Worm (Caenorhabditis elegans) whole organism, young adult: ENCODE results near the gene ZK809.5.
A peak's percentile ranks its signal among the peaks of the same experiment; 100 is the strongest.

Experiments
- B0019.2 ChIP-seq: fragments of 200-800 bp; sonication (Bioruptor generic); conservative IDR thresholded peaks from 2 replicates; pipeline ENCODE4 v1.3.6; 2022; ENCODE audit warnings: missing genetic modification reagents, missing genetic modification characterization, missing compliant biosample characterization
- B0336.3 ChIP-seq: fragments of 200-800 bp; sonication (Bioruptor generic); IDR thresholded peaks from 2 replicates; pipeline ENCODE4 v1.3.6; 2022; ENCODE audit warnings: missing genetic modification characterization, missing compliant biosample characterization
- D2030.7 ChIP-seq: fragments of 200-800 bp; sonication (Bioruptor generic); IDR thresholded peaks from 2 replicates; pipeline ENCODE4 v1.3.6; 2022; ENCODE audit warnings: missing genetic modification reagents, missing genetic modification characterization, missing compliant biosample characterization
- F33H1.4 ChIP-seq: fragments of 200-800 bp; sonication (Bioruptor generic); IDR thresholded peaks from 2 replicates; pipeline ENCODE4 v1.3.6; 2022; ENCODE audit warnings: missing genetic modification reagents, missing genetic modification characterization, missing compliant biosample characterization
- F49E8.2 ChIP-seq: sonication (generic microtip); optimal IDR thresholded peaks from 3 replicates; lab custom pipeline; 2017; ENCODE audit warnings: missing genetic modification characterization, mild to moderate bottlenecking, missing compliant biosample characterization, antibody characterized with exemption, moderate library complexity; ENCODE audit not compliant: insufficient read depth
- K11D2.4 ChIP-seq: fragments of 200-800 bp; sonication (Bioruptor generic); IDR thresholded peaks from 2 replicates; pipeline ENCODE4 v1.3.6; 2022; ENCODE audit warnings: missing genetic modification reagents, missing genetic modification characterization, missing compliant biosample characterization
- ama-1 ChIP-seq, 3 experiments: fragments of 150-350 bp in 1 of 3; sonication (generic microtip) in 2 of 3; optimal IDR thresholded peaks; 2 replicates each; lab custom pipeline; 2014 to 2018; ENCODE audit warnings: missing biosample characterization in 2 of 3, missing genetic modification characterization in 2 of 3, missing genetic modification reagents in 2 of 3
- aptf-2 ChIP-seq: fragments of 200-800 bp; sonication (Bioruptor generic); conservative IDR thresholded peaks from 2 replicates; pipeline ENCODE4 v1.3.6; 2022; ENCODE audit warnings: missing genetic modification reagents, missing genetic modification characterization, missing compliant biosample characterization
- attf-3 ChIP-seq: fragments of 200-800 bp; sonication (Bioruptor generic); conservative IDR thresholded peaks from 2 replicates; pipeline ENCODE4 v1.3.6; 2022; ENCODE audit warnings: missing genetic modification reagents, missing genetic modification characterization, missing compliant biosample characterization
- attf-5 ChIP-seq: fragments of 200-800 bp; sonication (Bioruptor generic); optimal IDR thresholded peaks from 2 replicates; lab custom pipeline; 2018; ENCODE audit warnings: mild to moderate bottlenecking, missing genetic modification characterization, missing compliant biosample characterization
- bed-1 ChIP-seq: fragments of 200-800 bp; sonication (Bioruptor generic); IDR thresholded peaks from 2 replicates; pipeline ENCODE4 v1.3.6; 2022; ENCODE audit warnings: missing genetic modification reagents, missing genetic modification characterization, missing compliant biosample characterization
- ceh-40 ChIP-seq: fragments of 200-800 bp; sonication (Bioruptor generic); IDR thresholded peaks from 2 replicates; pipeline ENCODE4 v1.3.6; 2022; ENCODE audit warnings: missing genetic modification characterization, missing compliant biosample characterization
- ceh-58 ChIP-seq: fragments of 200-800 bp; sonication (Bioruptor generic); IDR thresholded peaks from 2 replicates; pipeline ENCODE4 v1.3.6; 2022; ENCODE audit warnings: missing genetic modification characterization, missing compliant biosample characterization
- ceh-91 ChIP-seq: fragments of 200-800 bp; sonication (Bioruptor generic); IDR thresholded peaks from 2 replicates; pipeline ENCODE4 v1.3.6; 2022; ENCODE audit warnings: missing genetic modification reagents, missing genetic modification characterization, missing compliant biosample characterization
- chd-7 ChIP-seq: sonication (generic microtip); optimal IDR thresholded peaks from 2 replicates; lab custom pipeline; 2016; ENCODE audit warnings: mild to moderate bottlenecking, missing genetic modification characterization, moderate library complexity, missing compliant biosample characterization
- efl-1 ChIP-seq: fragments of 150-350 bp; optimal IDR thresholded peaks from 2 replicates; lab custom pipeline; 2014; ENCODE audit warnings: missing biosample characterization, missing genetic modification reagents, missing genetic modification characterization
- egrh-3 ChIP-seq: fragments of 200-800 bp; sonication (Bioruptor generic); IDR thresholded peaks from 2 replicates; pipeline ENCODE4 v1.3.6; 2022; ENCODE audit warnings: missing genetic modification reagents, missing genetic modification characterization, missing compliant biosample characterization
- ekl-4 ChIP-seq: fragments of 200-800 bp; sonication (Bioruptor generic); IDR thresholded peaks from 2 replicates; pipeline ENCODE4 v1.3.6; 2022; ENCODE audit warnings: missing genetic modification reagents, missing genetic modification characterization, missing compliant biosample characterization
- him-1 ChIP-seq: sonication (generic microtip); optimal IDR thresholded peaks from 2 replicates; lab custom pipeline; 2016; ENCODE audit warnings: missing genotype, missing genetic modification reagents, missing genetic modification characterization, missing compliant biosample characterization
- hlh-26 ChIP-seq: fragments of 200-800 bp; sonication (Bioruptor generic); conservative IDR thresholded peaks from 2 replicates; pipeline ENCODE4 v1.3.6; 2022; ENCODE audit warnings: missing genetic modification reagents, missing genetic modification characterization, missing compliant biosample characterization
- hmg-1.2 ChIP-seq: fragments of 200-800 bp; sonication (Bioruptor generic); IDR thresholded peaks from 2 replicates; pipeline ENCODE4 v1.3.6; 2022; ENCODE audit warnings: missing genetic modification reagents, missing genetic modification characterization, missing compliant biosample characterization
- hmg-20 ChIP-seq: fragments of 200-800 bp; sonication (Bioruptor generic); IDR thresholded peaks from 2 replicates; pipeline ENCODE4 v1.3.6; 2022; ENCODE audit warnings: missing genetic modification reagents, missing genetic modification characterization, missing compliant biosample characterization
- lsl-1 ChIP-seq: fragments of 200-800 bp; sonication (Bioruptor generic); optimal IDR thresholded peaks from 2 replicates; lab custom pipeline; 2018; ENCODE audit warnings: mild to moderate bottlenecking, missing genetic modification characterization, moderate library complexity, missing compliant biosample characterization
- madf-6 ChIP-seq: fragments of 200-800 bp; sonication (Bioruptor generic); IDR thresholded peaks from 2 replicates; pipeline ENCODE4 v1.3.6; 2022; ENCODE audit warnings: missing genetic modification reagents, missing genetic modification characterization, missing compliant biosample characterization
- madf-8 ChIP-seq: fragments of 200-800 bp; sonication (Bioruptor generic); conservative IDR thresholded peaks from 2 replicates; pipeline ENCODE4 v1.3.6; 2022; ENCODE audit warnings: missing genetic modification reagents, missing genetic modification characterization, missing compliant biosample characterization
- mel-28 ChIP-seq: sonication (generic microtip); optimal IDR thresholded peaks from 2 replicates; lab custom pipeline; 2016; ENCODE audit warnings: borderline replicate concordance, mild to moderate bottlenecking, missing genetic modification characterization, missing compliant biosample characterization
- pbrm-1 ChIP-seq: fragments of 200-800 bp; sonication (Bioruptor generic); IDR thresholded peaks from 2 replicates; pipeline ENCODE4 v1.3.6; 2022; ENCODE audit warnings: missing genetic modification reagents, missing genetic modification characterization, missing compliant biosample characterization
- sea-2 ChIP-seq: fragments of 200-800 bp; sonication (Bioruptor generic); IDR thresholded peaks from 2 replicates; pipeline ENCODE4 v1.3.6; 2022; ENCODE audit warnings: missing genetic modification characterization, missing compliant biosample characterization
- snpc-3.4 ChIP-seq: sonication (generic microtip); optimal IDR thresholded peaks from 2 replicates; lab custom pipeline; 2017; ENCODE audit warnings: missing genetic modification characterization, mild to moderate bottlenecking, missing compliant biosample characterization, antibody characterized with exemption, moderate library complexity, missing genotype, missing genetic modification reagents
- tbx-9 ChIP-seq: sonication (generic microtip); optimal IDR thresholded peaks from 2 replicates; lab custom pipeline; 2016; ENCODE audit warnings: borderline replicate concordance, missing genetic modification characterization, inconsistent platforms, missing compliant biosample characterization
- xnd-1 ChIP-seq: sonication (generic microtip); optimal IDR thresholded peaks from 2 replicates; lab custom pipeline; 2016; ENCODE audit warnings: missing genotype, missing genetic modification reagents, missing genetic modification characterization, missing compliant biosample characterization
- zfh-2 ChIP-seq: fragments of 200-800 bp; sonication (Bioruptor generic); conservative IDR thresholded peaks from 2 replicates; pipeline ENCODE4 v1.3.6; 2022; ENCODE audit warnings: missing genetic modification reagents, missing genetic modification characterization, missing compliant biosample characterization
- zim-3 ChIP-seq: sonication (generic microtip); optimal IDR thresholded peaks from 2 replicates; lab custom pipeline; 2017; ENCODE audit warnings: mild to moderate bottlenecking, missing genetic modification characterization, moderate library complexity, missing compliant biosample characterization
- ztf-18 ChIP-seq: sonication (generic microtip); optimal IDR thresholded peaks from 2 replicates; lab custom pipeline; 2016; ENCODE audit warnings: missing genotype, mild to moderate bottlenecking, missing genetic modification characterization, missing compliant biosample characterization
- ztf-22 ChIP-seq: fragments of 200-800 bp; sonication (Bioruptor generic); optimal IDR thresholded peaks from 2 replicates; lab custom pipeline; 2018; ENCODE audit warnings: mild to moderate bottlenecking, missing genetic modification characterization, moderate library complexity, missing compliant biosample characterization
- ztf-26 ChIP-seq: sonication (generic microtip); optimal IDR thresholded peaks from 2 replicates; lab custom pipeline; 2017; ENCODE audit warnings: missing genetic modification characterization, missing compliant biosample characterization

The ZK809.5 gene

DNA sequence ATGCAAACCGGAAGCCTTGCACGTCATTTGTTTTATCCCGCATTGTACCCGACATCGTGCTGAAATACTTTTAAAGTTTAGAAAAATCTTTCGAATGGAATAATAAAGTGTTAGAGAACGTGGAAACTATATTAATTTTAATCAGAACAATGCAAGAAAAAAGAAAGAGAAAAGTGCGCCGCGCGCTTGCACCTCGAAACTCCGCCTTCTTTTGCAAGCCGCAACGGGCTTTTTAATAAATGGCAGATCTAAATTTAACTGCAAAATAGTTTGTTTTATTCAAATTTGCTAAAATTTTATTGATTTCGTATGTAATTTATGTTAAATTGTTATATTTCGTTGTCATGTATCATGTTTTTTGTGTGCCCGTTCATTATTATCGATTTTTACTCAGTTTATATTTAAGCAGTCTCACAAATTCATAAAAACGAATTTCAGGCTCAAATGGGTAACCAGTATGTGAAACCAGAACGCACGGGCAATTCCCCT lies 4.5 kb upstream of the ZK809.5 start, which contains the start of the genes acl-3 and ndub-6:
TSS of gene acl-3 (minus strand) at position 59 of the 489 bp plus-strand sequence.
TSS of gene ndub-6 (plus strand) at position 439 of the 489 bp plus-strand sequence.
- TF ChIP-seq ekl-4 (no peak), sea-2 (GFP tag; lab: Robert Waterston, UW) (no peak), hlh-26 (no peak)
- TF ChIP-seq, all 124 proteins: peak for 0

DNA sequence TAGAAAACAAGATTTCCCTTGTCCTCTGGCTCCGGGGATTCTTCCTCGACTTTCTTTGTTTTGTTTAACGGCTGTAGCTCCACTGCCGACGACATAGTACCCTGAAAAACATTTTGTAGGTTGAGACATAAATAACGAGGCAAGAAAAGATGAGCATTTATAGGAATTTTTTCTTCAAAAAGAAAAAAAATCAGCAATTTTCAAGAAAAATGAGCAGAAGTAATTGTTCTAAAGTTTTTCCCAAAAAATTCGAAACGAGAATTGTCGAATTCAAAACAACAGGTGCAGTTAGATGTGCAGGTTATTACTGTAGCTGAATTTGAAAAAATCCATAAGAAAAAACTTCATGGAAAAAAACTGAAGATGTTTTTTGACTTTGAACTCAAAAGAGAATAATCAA lies 1.2 kb upstream of the ZK809.5 start, which contains the start of gene ent-1:
TSS of gene ent-1 (minus strand) at position 101 of the 400 bp plus-strand sequence.
- TF ChIP-seq attf-5 (GFP tag; lab: Kevin White, UChicago) (no peak), B0019.2 (no peak), sea-2 (GFP tag; lab: Robert Waterston, UW) (no peak), ztf-26 (tag; lab: Kevin White, UChicago) (no peak), hmg-1.2 (no peak), attf-3 (GFP tag; lab: Robert Waterston, UW) (no peak), snpc-3.4 (tag; lab: Kevin White, UChicago) (no peak), B0336.3 (GFP tag; lab: Robert Waterston, UW) (no peak), him-1 (tag; lab: Kevin White, UChicago) (no peak), egrh-3 (GFP tag; lab: Robert Waterston, UW) (no peak), pbrm-1 (GFP tag; lab: Robert Waterston, UW) (no peak), hmg-20 (GFP tag; lab: Robert Waterston, UW) (no peak), ekl-4 (no peak), mel-28 (no peak), ztf-22 (GFP tag; lab: Kevin White, UChicago) (no peak), D2030.7 (GFP tag; lab: Robert Waterston, UW) (no peak), ceh-91 (GFP tag; lab: Robert Waterston, UW) (no peak)

- TF ChIP-seq madf-8 (GFP tag; lab: Robert Waterston, UW) (peak; percentile 59), ztf-18 (tag; lab: Kevin White, UChicago) (no peak), F49E8.2 (no peak), zfh-2 (GFP tag; lab: Robert Waterston, UW) (no peak), K11D2.4 (GFP tag; lab: Robert Waterston, UW) (no peak), tbx-9 (no peak), ceh-91 (GFP tag; lab: Robert Waterston, UW) (peak; percentile 76), ama-1 (optimal IDR thresholded peaks at IDR 0.05; lab: Kevin White, UChicago) (no peak), ama-1 (GFP tag; optimal IDR thresholded peaks at IDR 0.05; lab: Kevin White, UChicago) (no peak), F33H1.4 (peak; percentile 69), zim-3 (tag; lab: Kevin White, UChicago) (no peak), madf-6 (peak; percentile 79), efl-1 (GFP tag; lab: Kevin White, UChicago) (peak; percentile 62), ceh-58 (GFP tag; lab: Robert Waterston, UW) (no peak), ceh-40 (GFP tag; lab: Robert Waterston, UW) (no peak), aptf-2 (GFP tag; lab: Robert Waterston, UW) (no peak), chd-7 (tag; lab: Kevin White, UChicago) (no peak), lsl-1 (GFP tag; lab: Kevin White, UChicago) (peak; percentile 76), xnd-1 (tag; lab: Kevin White, UChicago) (peak; percentile 46), bed-1 (GFP tag; lab: Robert Waterston, UW) (no peak), hmg-20 (GFP tag; lab: Robert Waterston, UW) (no peak)
Observed at ce11 chrIV:11659794-11660312, 3.3 kb downstream of the ZK809.5 start, which contains the start of gene ZK792.1. TSS of gene ZK792.1 (plus strand) at chrIV:11659844.
